Worm (Caenorhabditis elegans) whole organism, L4/young adult: ENCODE results near the gene Y41C4A.7.

Experiments
- W03F9.2 ChIP-seq: fragments of 150-350 bp; optimal IDR thresholded peaks from 2 replicates; lab custom pipeline; 2014; ENCODE audit warnings: missing biosample characterization, missing genetic modification characterization
- dao-5 ChIP-seq: sonication (generic microtip); optimal IDR thresholded peaks from 2 replicates; lab custom pipeline; 2016; ENCODE audit warnings: missing genotype, missing genetic modification characterization, moderate library complexity, missing compliant biosample characterization
- him-1 ChIP-seq: sonication (generic microtip); optimal IDR thresholded peaks from 2 replicates; lab custom pipeline; 2016; ENCODE audit warnings: missing genotype, missing genetic modification reagents, missing genetic modification characterization, missing compliant biosample characterization

- TF ChIP-seq him-1 (no peak), dao-5 (tag; lab: Kevin White, UChicago) (no peak), W03F9.2 (tag; lab: Kevin White, UChicago) (no peak)
These were observed 19.9 kb downstream of the Y41C4A.7 start, which contains the start of gene Y41C4A.9 for ce11 chrIII:11718548-11718947.
